Worm (Caenorhabditis elegans) whole organism, L1 larva: ENCODE results near the gene lgc-54.

Experiments
- ama-1 ChIP-seq: fragments of 150-350 bp; optimal IDR thresholded peaks from 2 replicates; lab custom pipeline; 2014
- ces-1 ChIP-seq: fragments of 150-350 bp; optimal IDR thresholded peaks from 2 replicates; lab custom pipeline; 2014; ENCODE audit warnings: missing biosample characterization, missing genetic modification reagents, missing genetic modification characterization
- efl-1 ChIP-seq, 4 experiments: fragments of 150-350 bp; optimal IDR thresholded peaks in 3 of 4; peaks in 1 of 4; 1 replicate in 1 of 4; 2 replicates in 3 of 4; lab custom pipeline; 2014; ENCODE audit warnings: missing biosample characterization in 2 of 4, missing genetic modification characterization in 2 of 4, missing genetic modification reagents in 2 of 4
- elt-2 ChIP-seq: sonication (generic microtip); optimal IDR thresholded peaks from 2 replicates; lab custom pipeline; 2016; ENCODE audit warnings: missing genetic modification characterization, mild to moderate bottlenecking, inconsistent platforms, missing compliant biosample characterization, missing genetic modification reagents
- isw-1 ChIP-seq: fragments of 200-800 bp; sonication (Bioruptor generic); IDR thresholded peaks from 2 replicates; pipeline ENCODE4 v1.3.6; 2022; ENCODE audit warnings: missing genetic modification characterization, missing compliant biosample characterization
- lir-3 ChIP-seq: sonication (generic microtip); optimal IDR thresholded peaks from 2 replicates; lab custom pipeline; 2016; ENCODE audit warnings: mild to moderate bottlenecking, missing genetic modification characterization, moderate library complexity, missing compliant biosample characterization; ENCODE audit not compliant: poor library complexity
- mdl-1 ChIP-seq, 2 experiments: fragments of 150-350 bp; optimal IDR thresholded peaks; 2 replicates each; lab custom pipeline; 2014 to 2017; ENCODE audit warnings: missing biosample characterization in 2 of 2, missing genetic modification characterization in 2 of 2, inconsistent platforms in 1 of 2
- mep-1 ChIP-seq: fragments of 150-350 bp; optimal IDR thresholded peaks from 2 replicates; lab custom pipeline; 2014; ENCODE audit warnings: missing biosample characterization, missing genetic modification characterization
- nhr-20 ChIP-seq: sonication (generic microtip); optimal IDR thresholded peaks from 2 replicates; lab custom pipeline; 2016; ENCODE audit warnings: mild to moderate bottlenecking, missing genetic modification characterization, missing compliant biosample characterization
- nhr-71 ChIP-seq: sonication (generic microtip); optimal IDR thresholded peaks from 2 replicates; lab custom pipeline; 2016; ENCODE audit warnings: mild to moderate bottlenecking, missing genetic modification characterization, moderate library complexity, missing compliant biosample characterization
- nhr-77 ChIP-seq: fragments of 150-350 bp; optimal IDR thresholded peaks from 2 replicates; lab custom pipeline; 2014; ENCODE audit warnings: missing biosample characterization, missing genetic modification characterization
- swsn-7 ChIP-seq: sonication (generic microtip); optimal IDR thresholded peaks from 2 replicates; lab custom pipeline; 2016; ENCODE audit warnings: missing genetic modification characterization, missing compliant biosample characterization
- tlp-1 ChIP-seq: fragments of 150-350 bp; optimal IDR thresholded peaks from 2 replicates; lab custom pipeline; 2014; ENCODE audit warnings: missing biosample characterization, missing genetic modification characterization
- zag-1 ChIP-seq: fragments of 150-350 bp; optimal IDR thresholded peaks from 2 replicates; lab custom pipeline; 2014; ENCODE audit warnings: missing biosample characterization, missing genetic modification characterization

DNA sequence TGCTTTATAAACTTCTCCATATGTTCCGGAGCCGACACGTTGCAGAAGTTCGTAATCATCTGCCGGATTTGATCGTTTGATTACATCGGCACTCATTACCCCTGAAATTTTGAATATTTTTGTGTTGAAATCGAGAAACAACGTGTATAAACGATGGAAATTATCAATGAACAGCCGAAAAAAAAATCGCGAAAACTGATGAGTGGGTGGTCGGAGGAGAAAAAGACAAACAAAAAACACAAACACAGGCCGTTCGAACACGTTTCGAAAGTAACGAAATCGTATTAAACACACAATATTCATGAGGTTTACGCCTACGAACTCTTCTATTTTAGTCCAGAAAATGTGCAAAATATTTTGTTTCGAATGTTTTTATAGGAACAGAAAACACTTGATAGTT, 53.8 kb downstream of the lgc-54 start, which contains the start of gene gck-2:
- TF ChIP-seq nhr-20 (tag; lab: Kevin White, UChicago) = no peak
- no peak for TF ChIP-seq ama-1 (lab: Kevin White, UChicago)
- TF ChIP-seq efl-1 (optimal IDR thresholded peaks at IDR 0.05; lab: Kevin White, UChicago) = no peak
- no peak for TF ChIP-seq efl-1 (GFP tag; optimal IDR thresholded peaks at IDR 0.05 in 1 of 2; lab: Kevin White, UChicago)
- no peak for TF ChIP-seq mdl-1 (tag; optimal IDR thresholded peaks at IDR 0.05; lab: Kevin White, UChicago)
- TF ChIP-seq zag-1 (tag; lab: Kevin White, UChicago) = no peak
- no peak for TF ChIP-seq ces-1
- no peak for TF ChIP-seq lir-3 (tag; lab: Kevin White, UChicago)
- TF ChIP-seq elt-2 (tag; lab: Kevin White, UChicago) = no peak
- TF ChIP-seq tlp-1 (tag; lab: Kevin White, UChicago) = no peak
- TF ChIP-seq nhr-71 = no peak
- TF ChIP-seq mep-1 (tag; lab: Kevin White, UChicago) = no peak
- TF ChIP-seq isw-1 = no peak
- no peak for TF ChIP-seq swsn-7 (tag; lab: Kevin White, UChicago)
- TF ChIP-seq nhr-77 (tag; lab: Kevin White, UChicago) = no peak
